Worm (Caenorhabditis elegans): ENCODE data around the gene cyh-1.

cyh-1 gene

DNA sequence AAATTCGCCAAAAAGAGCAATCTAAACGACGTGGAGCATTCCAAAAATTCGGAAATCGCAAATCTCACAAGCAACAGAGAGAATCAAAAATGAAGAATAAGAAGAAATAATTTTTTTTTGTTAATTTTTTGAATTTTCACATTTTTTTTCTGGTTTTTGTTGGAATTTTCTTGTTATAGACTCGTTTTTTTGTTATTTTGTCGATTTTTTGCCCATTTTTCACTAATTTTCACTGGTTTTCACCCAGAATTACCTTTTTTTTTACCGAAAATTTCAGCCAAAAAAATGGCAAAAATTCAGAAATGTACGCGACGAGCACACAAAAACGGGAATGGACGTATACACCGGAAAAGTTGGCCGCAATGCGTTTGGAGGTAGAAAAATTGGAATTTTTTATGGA is at the start of gene cyh-1:
cyh-1 (plus strand) TSS at position 301 of the 400 bp plus-strand sequence.
- no peak for TF ChIP-seq nhr-12 (tag; optimal IDR thresholded peaks at IDR 0.05)
- no peak for TF ChIP-seq elt-3 (tag; optimal IDR thresholded peaks at IDR 0.05)
- no peak for TF ChIP-seq zip-8 (tag; optimal IDR thresholded peaks at IDR 0.05)
- TF ChIP-seq unc-39 (tag; optimal IDR thresholded peaks at IDR 0.05) = no peak
- no peak for TF ChIP-seq lsy-2 (tag; optimal IDR thresholded peaks at IDR 0.05)
- TF ChIP-seq tbx-8 (GFP tag; optimal IDR thresholded peaks at IDR 0.05) = no peak
- TF ChIP-seq lin-13 (tag; optimal IDR thresholded peaks at IDR 0.05) = no peak
- TF ChIP-seq cnd-1 (tag; optimal IDR thresholded peaks at IDR 0.05) = no peak
- no peak for TF ChIP-seq hlh-1 (tag; optimal IDR thresholded peaks at IDR 0.05)
- no peak for TF ChIP-seq ham-2 (GFP tag; optimal IDR thresholded peaks at IDR 0.05)
- no peak for TF ChIP-seq blmp-1 (tag; optimal IDR thresholded peaks at IDR 0.05)
- no peak for TF ChIP-seq elt-1 (tag; optimal IDR thresholded peaks at IDR 0.05; ENCODE audit: borderline replicate concordance, insufficient read depth)
- TF ChIP-seq flh-1 (GFP tag; optimal IDR thresholded peaks at IDR 0.05) = no peak
- TF ChIP-seq nhr-76 (tag; optimal IDR thresholded peaks at IDR 0.05) = no peak

DNA sequence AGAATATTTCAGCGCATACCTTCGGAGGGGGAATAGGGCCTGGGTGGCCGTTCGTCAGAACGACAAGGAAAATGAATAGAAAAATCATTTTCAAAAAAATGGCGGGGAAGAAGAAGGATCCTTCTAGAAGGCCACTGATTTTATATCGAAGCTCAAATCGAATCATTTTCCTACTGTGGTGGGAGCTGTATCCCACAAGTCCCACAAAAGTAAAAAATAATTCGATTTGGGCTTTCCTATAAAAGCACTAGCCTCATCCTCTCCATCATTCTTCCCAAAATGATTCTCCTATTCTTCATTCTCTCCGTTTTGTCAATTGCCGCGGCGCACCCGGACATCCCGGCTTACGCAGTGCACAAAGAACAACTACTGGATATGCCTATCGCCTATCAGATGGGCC is 46.6 kb upstream of the cyh-1 start, which contains the start of the genes C16C8.26 and C16C8.19:
C16C8.26 (minus strand) TSS at position 101 of the 400 bp plus-strand sequence.
C16C8.19 (plus strand) TSS at position 279 of the 400 bp plus-strand sequence.
- no peak for TF ChIP-seq ceh-83 (GFP tag; optimal IDR thresholded peaks at IDR 0.05)
- TF ChIP-seq cnd-1 (tag; optimal IDR thresholded peaks at IDR 0.05) = no peak
- no peak for TF ChIP-seq unc-62 (GFP tag; optimal IDR thresholded peaks at IDR 0.05)
- TF ChIP-seq mep-1 (tag; optimal IDR thresholded peaks at IDR 0.05) = no peak
- no peak for TF ChIP-seq mab-5 (tag; optimal IDR thresholded peaks at IDR 0.05)
- TF ChIP-seq mls-2 (tag; optimal IDR thresholded peaks at IDR 0.05) = no peak
- no peak for TF ChIP-seq elt-1 (tag; optimal IDR thresholded peaks at IDR 0.05; ENCODE audit: borderline replicate concordance, insufficient read depth)
- TF ChIP-seq drap-1 (GFP tag; optimal IDR thresholded peaks at IDR 0.05) = no peak
- no peak for TF ChIP-seq nhr-2 (tag; optimal IDR thresholded peaks at IDR 0.05)
- no peak for TF ChIP-seq pha-4 (tag; optimal IDR thresholded peaks at IDR 0.05)
- TF ChIP-seq ztf-11 (tag; optimal IDR thresholded peaks at IDR 0.05) = no peak
- no peak for TF ChIP-seq unc-120 (tag; optimal IDR thresholded peaks at IDR 0.05; ENCODE audit: poor library complexity, severe bottlenecking)
- no peak for TF ChIP-seq nhr-237 (tag; optimal IDR thresholded peaks at IDR 0.05)
- TF ChIP-seq ceh-43 (GFP tag; optimal IDR thresholded peaks at IDR 0.05) = no peak
- no peak for TF ChIP-seq snpc-4 (tag; optimal IDR thresholded peaks at IDR 0.05)
- TF ChIP-seq sem-2 (GFP tag; optimal IDR thresholded peaks at IDR 0.05) = no peak

DNA sequence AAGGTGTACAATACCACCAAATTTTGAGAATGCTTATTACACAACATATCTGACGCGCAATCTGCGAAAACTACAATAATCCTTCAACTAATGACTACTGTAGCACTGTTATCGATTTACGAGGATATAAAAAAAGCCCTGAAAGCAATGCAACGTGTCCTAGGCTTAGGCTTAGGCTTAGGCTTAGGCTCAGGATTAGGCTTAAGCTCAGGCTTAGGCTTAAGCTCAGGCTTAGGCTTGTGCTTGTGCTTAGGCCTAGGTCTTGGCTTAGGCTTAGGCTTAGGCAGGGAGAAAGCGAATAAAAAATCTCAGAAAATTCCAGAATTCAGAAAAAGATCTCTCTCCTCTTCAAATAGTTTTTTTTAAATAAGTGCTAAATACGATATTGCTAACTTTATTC is 45.6 kb upstream of the cyh-1 start:
- no peak for TF ChIP-seq snpc-4 (tag; optimal IDR thresholded peaks at IDR 0.05)
- TF ChIP-seq nhr-237 (tag; optimal IDR thresholded peaks at IDR 0.05) = no peak
- TF ChIP-seq nhr-76 (tag; optimal IDR thresholded peaks at IDR 0.05) = no peak
- no peak for TF ChIP-seq tbx-8 (GFP tag; optimal IDR thresholded peaks at IDR 0.05)
- TF ChIP-seq mls-2 (tag; optimal IDR thresholded peaks at IDR 0.05) = no peak
- TF ChIP-seq elt-1 (tag; optimal IDR thresholded peaks at IDR 0.05; ENCODE audit: borderline replicate concordance, insufficient read depth) = no peak
- TF ChIP-seq nhr-12 (tag; optimal IDR thresholded peaks at IDR 0.05) = no peak
- TF ChIP-seq cnd-1 (tag; optimal IDR thresholded peaks at IDR 0.05) = no peak
- TF ChIP-seq zip-8 (tag; optimal IDR thresholded peaks at IDR 0.05) = no peak
- TF ChIP-seq ceh-43 (GFP tag; optimal IDR thresholded peaks at IDR 0.05) = no peak
- TF ChIP-seq nhr-2 (tag; optimal IDR thresholded peaks at IDR 0.05) = no peak
- TF ChIP-seq lin-13 (tag; optimal IDR thresholded peaks at IDR 0.05) = no peak
- TF ChIP-seq M03D4.4 (tag; optimal IDR thresholded peaks at IDR 0.05) = no peak
- no peak for TF ChIP-seq unc-39 (tag; optimal IDR thresholded peaks at IDR 0.05)

DNA sequence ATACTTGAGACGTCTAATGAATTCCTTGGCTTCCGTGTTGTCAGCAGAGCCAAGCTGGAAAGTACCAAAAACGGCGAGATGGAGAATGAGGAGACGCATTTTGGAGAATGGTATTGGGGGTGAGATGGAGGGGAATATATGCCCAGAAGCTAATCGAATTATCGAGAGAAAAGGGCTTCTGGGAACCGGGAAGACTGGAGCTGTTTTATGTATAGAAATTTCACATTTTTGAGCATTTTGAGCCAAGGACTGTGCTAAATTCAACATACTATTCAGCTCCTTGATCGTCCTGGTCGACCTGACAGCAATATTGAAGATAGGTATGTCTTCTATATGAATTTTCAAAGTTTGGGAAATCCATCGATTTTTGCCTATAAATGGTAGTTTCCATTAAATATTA is 44.8 kb upstream of the cyh-1 start, which contains the start of gene C16C8.7:
C16C8.7 (minus strand) TSS at position 101 of the 400 bp plus-strand sequence.
- TF ChIP-seq mls-2 (tag; optimal IDR thresholded peaks at IDR 0.05) (no peak), nhr-2 (tag; optimal IDR thresholded peaks at IDR 0.05) (no peak), ztf-11 (tag; optimal IDR thresholded peaks at IDR 0.05) (no peak), nhr-28 (tag; optimal IDR thresholded peaks at IDR 0.05) (no peak), mab-5 (tag; optimal IDR thresholded peaks at IDR 0.05) (no peak), elt-1 (tag; optimal IDR thresholded peaks at IDR 0.05; ENCODE audit: borderline replicate concordance, insufficient read depth) (no peak), sem-2 (GFP tag; optimal IDR thresholded peaks at IDR 0.05) (no peak), drap-1 (GFP tag; optimal IDR thresholded peaks at IDR 0.05) (no peak), M03D4.4 (tag; optimal IDR thresholded peaks at IDR 0.05) (no peak), nhr-76 (tag; optimal IDR thresholded peaks at IDR 0.05) (no peak), lsy-2 (tag; optimal IDR thresholded peaks at IDR 0.05) (no peak), zip-8 (tag; optimal IDR thresholded peaks at IDR 0.05) (no peak), ceh-39 (tag; optimal IDR thresholded peaks at IDR 0.05) (no peak), nhr-237 (tag; optimal IDR thresholded peaks at IDR 0.05) (no peak), unc-39 (tag; optimal IDR thresholded peaks at IDR 0.05) (no peak), ceh-83 (GFP tag; optimal IDR thresholded peaks at IDR 0.05) (no peak)
